Fruit fly (Drosophila melanogaster): ENCODE data around the gene CG6040.

CG6040 gene

dm6 chr3R:19147511-19148239, 50.9 kb downstream of the CG6040 start, which contains the start of gene Ppcs:
TSS of gene Ppcs (minus strand) at chr3R:19147910.
- peak; percentile 63 for TF ChIP-seq CG8159 (tag; optimal IDR thresholded peaks at IDR 0.05)
- peak; percentile 48 for TF ChIP-seq CG15710 (tag; optimal IDR thresholded peaks at IDR 0.05)
- TF ChIP-seq CG10348 (GFP tag; IDR thresholded peaks at IDR 0.05), result 0 out of 2 replicates have a peak, but pooled peaks have one; percentile 7
- TF ChIP-seq CG12605 (GFP tag; IDR thresholded peaks at IDR 0.05), result peak; percentile 89
- peak; percentile 27 for TF ChIP-seq EcR (GFP tag; optimal IDR thresholded peaks at IDR 0.05)
- TF ChIP-seq D1 (tag; optimal IDR thresholded peaks at IDR 0.05), result no peak
- TF ChIP-seq fd96Ca (GFP tag; IDR thresholded peaks at IDR 0.05), result peak; percentile 74
- TF ChIP-seq Snoo (tag; optimal IDR thresholded peaks at IDR 0.05), result peak; percentile 77
- TF ChIP-seq Pif1A (GFP tag; optimal IDR thresholded peaks at IDR 0.05), result peak; percentile 87
- peak; percentile 76 for TF ChIP-seq CG8301 (tag; optimal IDR thresholded peaks at IDR 0.05)
- TF ChIP-seq Ets98B (GFP tag; IDR thresholded peaks at IDR 0.05), result peak; percentile 81; the same call in 1 of the 2 replicates
- TF ChIP-seq CG4496 (GFP tag; IDR thresholded peaks at IDR 0.05), result peak; percentile 90
- TF ChIP-seq rn (GFP tag; IDR thresholded peaks at IDR 0.05), result no peak
- peak; percentile 82 for TF ChIP-seq CG32121 (GFP tag; IDR thresholded peaks at IDR 0.05)
- TF ChIP-seq CG14655 (GFP tag; optimal IDR thresholded peaks at IDR 0.05), result peak; percentile 82
- peak; percentile 84 for TF ChIP-seq Pif1B (GFP tag; optimal IDR thresholded peaks at IDR 0.05)
- TF ChIP-seq CG34367 (tag; optimal IDR thresholded peaks at IDR 0.05), result peak; percentile 40
- peak; percentile 94 for TF ChIP-seq gl (tag; optimal IDR thresholded peaks at IDR 0.05)
- peak; percentile 40 for TF ChIP-seq CG17806 (tag; optimal IDR thresholded peaks at IDR 0.05)
- peak; percentile 37 for TF ChIP-seq CG9948 (tag; optimal IDR thresholded peaks at IDR 0.05)
- peak; percentile 92 for TF ChIP-seq CG13204 (GFP tag; optimal IDR thresholded peaks at IDR 0.05)

- TF ChIP-seq rn (GFP tag; IDR thresholded peaks at IDR 0.05) (no peak), CG8301 (tag; optimal IDR thresholded peaks at IDR 0.05) (no peak), CG17806 (tag; optimal IDR thresholded peaks at IDR 0.05) (no peak), Snoo (tag; optimal IDR thresholded peaks at IDR 0.05) (no peak)
These were observed 54.3 kb downstream of the CG6040 start for dm6 chr3R:19150856-19151651.

dm6 chr3R:19151848-19152787, 55.4 kb downstream of the CG6040 start:
- TF ChIP-seq Pif1B (GFP tag; optimal IDR thresholded peaks at IDR 0.05) (no peak), fd96Ca (GFP tag; IDR thresholded peaks at IDR 0.05) (no peak), CG9948 (tag; optimal IDR thresholded peaks at IDR 0.05) (no peak), Snoo (tag; optimal IDR thresholded peaks at IDR 0.05) (peak; percentile 13), EcR (GFP tag; optimal IDR thresholded peaks at IDR 0.05) (no peak), Ets98B (GFP tag; IDR thresholded peaks at IDR 0.05) (peak; percentile 67), D1 (tag; optimal IDR thresholded peaks at IDR 0.05) (no peak), CG10348 (GFP tag; IDR thresholded peaks at IDR 0.05) (no peak), CG14655 (GFP tag; optimal IDR thresholded peaks at IDR 0.05) (no peak), rn (GFP tag; IDR thresholded peaks at IDR 0.05) (no peak), CG8301 (tag; optimal IDR thresholded peaks at IDR 0.05) (no peak), CG13204 (GFP tag; optimal IDR thresholded peaks at IDR 0.05) (no peak), CG17806 (tag; optimal IDR thresholded peaks at IDR 0.05) (no peak), CG4496 (GFP tag; IDR thresholded peaks at IDR 0.05) (peak; percentile 44; the same call in 1 of the 3 replicates), Pif1A (GFP tag; optimal IDR thresholded peaks at IDR 0.05) (peak; percentile 14), CG15710 (tag; optimal IDR thresholded peaks at IDR 0.05) (peak; percentile 2), gl (tag; optimal IDR thresholded peaks at IDR 0.05) (no peak), CG34367 (tag; optimal IDR thresholded peaks at IDR 0.05) (no peak), CG32121 (GFP tag; IDR thresholded peaks at IDR 0.05) (peak; percentile 62), CG8159 (tag; optimal IDR thresholded peaks at IDR 0.05) (peak; percentile 9), CG12605 (GFP tag; IDR thresholded peaks at IDR 0.05) (peak; percentile 45; the same call in 1 of the 2 replicates)

- peak; percentile 44 for TF ChIP-seq D1 (tag; optimal IDR thresholded peaks at IDR 0.05)
- TF ChIP-seq rn (GFP tag; IDR thresholded peaks at IDR 0.05), result no peak
- TF ChIP-seq CG17806 (tag; optimal IDR thresholded peaks at IDR 0.05), result no peak
- no peak for TF ChIP-seq CG14655 (GFP tag; optimal IDR thresholded peaks at IDR 0.05)
- peak; percentile 36; the same call in 1 of the 3 replicates for TF ChIP-seq CG4496 (GFP tag; IDR thresholded peaks at IDR 0.05)
- TF ChIP-seq CG8301 (tag; optimal IDR thresholded peaks at IDR 0.05), result peak; percentile 28
- TF ChIP-seq gl (tag; optimal IDR thresholded peaks at IDR 0.05), result no peak
- no peak for TF ChIP-seq Snoo (tag; optimal IDR thresholded peaks at IDR 0.05)
- no peak for TF ChIP-seq EcR (GFP tag; optimal IDR thresholded peaks at IDR 0.05)
- no peak for TF ChIP-seq CG34367 (tag; optimal IDR thresholded peaks at IDR 0.05)
- peak; percentile 20 for TF ChIP-seq CG8159 (tag; optimal IDR thresholded peaks at IDR 0.05)
- TF ChIP-seq CG10348 (GFP tag; IDR thresholded peaks at IDR 0.05), result no peak
- TF ChIP-seq CG12605 (GFP tag; IDR thresholded peaks at IDR 0.05), result no peak
- TF ChIP-seq CG15710 (tag; optimal IDR thresholded peaks at IDR 0.05), result peak; percentile 21
- no peak for TF ChIP-seq CG32121 (GFP tag; IDR thresholded peaks at IDR 0.05)
- TF ChIP-seq CG13204 (GFP tag; optimal IDR thresholded peaks at IDR 0.05), result no peak
- peak; percentile 17 for TF ChIP-seq Pif1A (GFP tag; optimal IDR thresholded peaks at IDR 0.05)
- no peak for TF ChIP-seq Ets98B (GFP tag; IDR thresholded peaks at IDR 0.05)
- no peak for TF ChIP-seq Pif1B (GFP tag; optimal IDR thresholded peaks at IDR 0.05)
- TF ChIP-seq fd96Ca (GFP tag; IDR thresholded peaks at IDR 0.05), result no peak
- TF ChIP-seq CG9948 (tag; optimal IDR thresholded peaks at IDR 0.05), result peak; percentile 32
These were observed 56.1 kb downstream of the CG6040 start for dm6 chr3R:19152835-19153234.
